Worm (Caenorhabditis elegans): ENCODE measurements around the gene C14A6.8.

Gene C14A6.8

DNA sequence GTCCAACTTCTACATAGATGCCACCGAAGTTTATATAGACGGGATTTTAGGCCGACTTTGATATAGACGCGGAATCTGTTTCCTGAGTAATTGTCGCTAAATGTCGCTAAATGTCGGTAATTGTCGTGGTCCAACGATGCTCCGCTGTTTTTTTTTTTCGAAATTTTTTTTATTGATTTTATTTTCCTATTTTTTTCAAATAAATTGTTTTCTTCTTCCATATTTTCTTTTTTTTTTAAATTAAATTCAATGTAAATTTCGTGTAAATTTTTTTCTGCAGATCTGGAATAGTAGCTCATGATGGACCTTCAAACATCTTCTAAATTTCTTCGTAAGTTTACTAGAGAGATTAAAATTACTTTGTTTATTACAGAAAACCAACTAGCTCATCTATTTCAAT lies 13.4 kb upstream of the C14A6.8 start, which contains the start of gene C31G12.3:
TSS of gene C31G12.3 (plus strand) at position 301 of the 400 bp plus-strand sequence.
- TF ChIP-seq hnd-1 (tag; optimal IDR thresholded peaks at IDR 0.05) (no peak), scrt-1 (GFP tag; IDR thresholded peaks at IDR 0.05) (no peak), ama-1 (optimal IDR thresholded peaks at IDR 0.05) (no peak), tra-4 (tag; optimal IDR thresholded peaks at IDR 0.05) (no peak), hmg-4 (GFP tag; optimal IDR thresholded peaks at IDR 0.05) (no peak), ceh-13 (GFP tag; optimal IDR thresholded peaks at IDR 0.05) (no peak)

DNA sequence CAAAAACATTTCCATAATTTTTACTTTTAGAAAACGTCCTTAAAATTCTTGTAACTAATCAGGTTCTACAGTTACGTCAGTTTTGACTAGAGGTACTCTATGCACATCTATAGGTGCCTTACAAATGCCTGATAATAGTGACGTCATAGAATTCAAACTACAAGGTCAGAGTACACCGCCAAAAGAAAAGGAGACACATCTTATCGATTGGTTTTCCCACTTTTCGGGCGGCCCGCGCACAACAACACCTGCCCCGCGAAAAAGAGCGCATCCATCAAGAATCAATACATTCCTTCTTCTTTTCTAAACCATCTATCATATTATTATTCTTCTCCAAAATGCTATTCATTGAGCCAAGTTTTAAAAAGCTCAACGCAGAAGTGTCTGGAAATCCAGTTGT lies 8.2 kb upstream of the C14A6.8 start, which contains the start of gene C31G12.1:
TSS of gene C31G12.1 (plus strand) at position 301 of the 400 bp plus-strand sequence.
- TF ChIP-seq ceh-36 (tag; optimal IDR thresholded peaks at IDR 0.05): no peak
- TF ChIP-seq tra-4 (tag; optimal IDR thresholded peaks at IDR 0.05): no peak
- no peak for TF ChIP-seq pes-1 (GFP tag; IDR thresholded peaks at IDR 0.05)
- TF ChIP-seq tbx-37 (GFP tag; conservative IDR thresholded peaks at IDR 0.05): no peak
- TF ChIP-seq ama-1 (optimal IDR thresholded peaks at IDR 0.05): no peak
- no peak for TF ChIP-seq scrt-1 (GFP tag; IDR thresholded peaks at IDR 0.05)
- TF ChIP-seq hmbx-1 (tag; optimal IDR thresholded peaks at IDR 0.05): no peak
- no peak for TF ChIP-seq ceh-13 (GFP tag; optimal IDR thresholded peaks at IDR 0.05)
- no peak for TF ChIP-seq ets-7 (tag; optimal IDR thresholded peaks at IDR 0.05)
- TF ChIP-seq hmg-4 (GFP tag; optimal IDR thresholded peaks at IDR 0.05): no peak
- TF ChIP-seq F13C5.2 (tag; optimal IDR thresholded peaks at IDR 0.05): no peak
- TF ChIP-seq sea-1 (GFP tag; conservative IDR thresholded peaks at IDR 0.05): no peak
- TF ChIP-seq tbx-11 (GFP tag; IDR thresholded peaks at IDR 0.05): no peak
- no peak for TF ChIP-seq B0310.2 (tag; optimal IDR thresholded peaks at IDR 0.05)
- TF ChIP-seq flt-1 (GFP tag; IDR thresholded peaks at IDR 0.05): no peak
- TF ChIP-seq hnd-1 (tag; optimal IDR thresholded peaks at IDR 0.05): no peak
- no peak for TF ChIP-seq aly-1 (tag; optimal IDR thresholded peaks at IDR 0.05)

DNA sequence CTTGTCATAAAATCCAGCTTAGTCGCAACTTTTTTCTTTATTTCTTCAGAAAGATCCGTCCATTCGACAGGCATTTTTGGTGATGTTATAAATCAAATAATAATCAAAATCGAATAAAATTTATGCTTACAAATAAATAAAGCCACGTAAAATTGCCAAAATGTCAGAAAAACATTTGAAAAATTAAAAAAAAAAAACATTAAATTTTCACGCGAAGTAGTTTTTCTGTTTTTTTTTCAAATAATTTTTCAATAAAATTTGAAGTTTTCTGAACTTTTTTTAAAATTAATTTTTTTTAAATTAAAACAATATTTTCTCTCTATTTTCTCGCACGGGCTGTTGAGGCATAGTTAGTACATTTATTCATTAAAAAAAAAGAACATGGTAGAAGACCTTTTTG lies 7.2 kb upstream of the C14A6.8 start, which contains the start of gene C31G12.4:
TSS of gene C31G12.4 (minus strand) at position 101 of the 400 bp plus-strand sequence.
- TF ChIP-seq hmbx-1 (tag; optimal IDR thresholded peaks at IDR 0.05) (no peak), pes-1 (GFP tag; IDR thresholded peaks at IDR 0.05) (no peak), ets-7 (tag; optimal IDR thresholded peaks at IDR 0.05) (no peak), scrt-1 (GFP tag; IDR thresholded peaks at IDR 0.05) (no peak), ceh-13 (GFP tag; optimal IDR thresholded peaks at IDR 0.05) (no peak), aly-1 (tag; optimal IDR thresholded peaks at IDR 0.05) (no peak), hmg-4 (GFP tag; optimal IDR thresholded peaks at IDR 0.05) (no peak), B0310.2 (tag; optimal IDR thresholded peaks at IDR 0.05) (no peak), flt-1 (GFP tag; IDR thresholded peaks at IDR 0.05) (no peak), F13C5.2 (tag; optimal IDR thresholded peaks at IDR 0.05) (no peak), tbx-37 (GFP tag; conservative IDR thresholded peaks at IDR 0.05) (no peak), ceh-36 (tag; optimal IDR thresholded peaks at IDR 0.05) (no peak), hnd-1 (tag; optimal IDR thresholded peaks at IDR 0.05) (no peak)

DNA sequence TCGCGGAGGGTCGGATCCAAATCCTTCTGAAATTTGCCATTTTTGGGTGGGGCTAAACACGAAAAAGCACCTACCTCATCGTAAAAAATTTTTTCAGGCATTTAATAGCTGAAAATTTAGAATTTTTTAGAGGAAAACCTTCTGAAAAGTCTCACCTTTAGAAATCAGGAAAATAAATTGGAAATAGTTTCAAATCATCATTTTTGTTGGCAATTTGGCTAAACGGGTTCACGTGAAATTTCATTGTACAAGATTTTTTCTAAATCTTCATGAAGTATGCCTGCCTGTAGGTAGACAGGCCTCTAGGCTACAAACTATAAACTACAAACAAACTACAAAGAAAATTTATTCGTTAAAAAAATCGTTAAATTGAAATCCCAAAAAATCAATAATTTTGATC lies 3.2 kb downstream of the C14A6.8 start, which contains the start of gene C14A6.7:
TSS of gene C14A6.7 (minus strand) at position 101 of the 400 bp plus-strand sequence.
- TF ChIP-seq aly-1 (tag; optimal IDR thresholded peaks at IDR 0.05) (no peak), pes-1 (GFP tag; IDR thresholded peaks at IDR 0.05) (no peak), flt-1 (GFP tag; IDR thresholded peaks at IDR 0.05) (no peak), ceh-36 (tag; optimal IDR thresholded peaks at IDR 0.05) (no peak), B0310.2 (tag; optimal IDR thresholded peaks at IDR 0.05) (no peak), tbx-11 (GFP tag; IDR thresholded peaks at IDR 0.05) (no peak), tbx-37 (GFP tag; conservative IDR thresholded peaks at IDR 0.05) (no peak), hmbx-1 (tag; optimal IDR thresholded peaks at IDR 0.05) (no peak), scrt-1 (GFP tag; IDR thresholded peaks at IDR 0.05) (no peak), tra-4 (tag; optimal IDR thresholded peaks at IDR 0.05) (no peak), hmg-4 (GFP tag; optimal IDR thresholded peaks at IDR 0.05) (no peak), ama-1 (optimal IDR thresholded peaks at IDR 0.05) (no peak)

DNA sequence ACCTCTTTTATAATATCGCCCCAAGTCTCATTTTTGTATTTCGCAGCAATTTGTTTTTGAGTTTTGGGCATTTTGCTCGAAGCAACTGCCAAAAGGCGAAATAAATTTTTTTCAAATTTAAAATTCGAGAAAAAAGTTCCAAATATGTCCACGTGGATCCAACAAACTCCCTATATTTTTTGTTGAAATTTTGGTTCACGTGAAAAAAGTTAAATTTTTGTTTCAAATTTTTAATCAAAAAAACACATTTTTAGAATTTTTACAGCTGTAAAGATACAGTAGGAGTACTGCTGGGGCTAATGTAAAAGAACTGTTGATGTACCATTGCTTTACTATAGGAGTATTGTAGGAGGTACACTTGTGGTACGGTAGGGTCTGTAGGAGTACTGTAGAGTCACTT lies 4.3 kb downstream of the C14A6.8 start, which contains the start of gene C14A6.6:
TSS of gene C14A6.6 (minus strand) at position 101 of the 400 bp plus-strand sequence.
- TF ChIP-seq tbx-37 (GFP tag; conservative IDR thresholded peaks at IDR 0.05) (no peak), pes-1 (GFP tag; IDR thresholded peaks at IDR 0.05) (no peak), aly-1 (tag; optimal IDR thresholded peaks at IDR 0.05) (no peak), B0310.2 (tag; optimal IDR thresholded peaks at IDR 0.05) (no peak), ama-1 (optimal IDR thresholded peaks at IDR 0.05) (no peak), scrt-1 (GFP tag; IDR thresholded peaks at IDR 0.05) (no peak), sea-1 (GFP tag; conservative IDR thresholded peaks at IDR 0.05) (no peak)

DNA sequence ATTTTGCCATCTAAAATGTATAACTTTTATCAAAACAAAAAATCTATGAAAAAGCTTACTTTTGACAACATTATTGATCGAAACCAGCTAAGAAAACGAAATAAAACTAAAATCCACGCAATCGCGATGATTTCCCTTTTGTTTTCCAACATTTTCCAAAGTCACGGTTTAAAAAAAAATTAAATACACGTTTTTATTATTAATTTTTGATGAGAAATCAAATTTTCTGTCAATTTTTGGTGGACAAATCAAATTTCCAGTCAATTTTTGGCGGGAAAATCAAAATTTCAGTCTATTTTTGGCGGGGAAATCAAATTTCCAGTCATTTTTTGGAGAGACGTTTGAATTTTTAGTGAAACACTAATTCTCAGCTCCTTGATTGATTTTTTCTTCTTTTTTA lies 6.7 kb downstream of the C14A6.8 start, which contains the start of gene C14A6.5:
TSS of gene C14A6.5 (minus strand) at position 101 of the 400 bp plus-strand sequence.
- TF ChIP-seq hmg-4 (GFP tag; optimal IDR thresholded peaks at IDR 0.05) (no peak), B0310.2 (tag; optimal IDR thresholded peaks at IDR 0.05) (no peak), hmbx-1 (tag; optimal IDR thresholded peaks at IDR 0.05) (no peak), ets-7 (tag; optimal IDR thresholded peaks at IDR 0.05) (no peak), pes-1 (GFP tag; IDR thresholded peaks at IDR 0.05) (no peak), aly-1 (tag; optimal IDR thresholded peaks at IDR 0.05) (no peak), scrt-1 (GFP tag; IDR thresholded peaks at IDR 0.05) (no peak), ceh-36 (tag; optimal IDR thresholded peaks at IDR 0.05) (no peak), hnd-1 (tag; optimal IDR thresholded peaks at IDR 0.05) (no peak), ceh-13 (GFP tag; optimal IDR thresholded peaks at IDR 0.05) (no peak), sea-1 (GFP tag; conservative IDR thresholded peaks at IDR 0.05) (no peak), tbx-37 (GFP tag; conservative IDR thresholded peaks at IDR 0.05) (no peak), F13C5.2 (tag; optimal IDR thresholded peaks at IDR 0.05) (no peak), flt-1 (GFP tag; IDR thresholded peaks at IDR 0.05) (no peak), tbx-11 (GFP tag; IDR thresholded peaks at IDR 0.05) (no peak), ama-1 (optimal IDR thresholded peaks at IDR 0.05) (no peak), tra-4 (tag; optimal IDR thresholded peaks at IDR 0.05) (no peak)

DNA sequence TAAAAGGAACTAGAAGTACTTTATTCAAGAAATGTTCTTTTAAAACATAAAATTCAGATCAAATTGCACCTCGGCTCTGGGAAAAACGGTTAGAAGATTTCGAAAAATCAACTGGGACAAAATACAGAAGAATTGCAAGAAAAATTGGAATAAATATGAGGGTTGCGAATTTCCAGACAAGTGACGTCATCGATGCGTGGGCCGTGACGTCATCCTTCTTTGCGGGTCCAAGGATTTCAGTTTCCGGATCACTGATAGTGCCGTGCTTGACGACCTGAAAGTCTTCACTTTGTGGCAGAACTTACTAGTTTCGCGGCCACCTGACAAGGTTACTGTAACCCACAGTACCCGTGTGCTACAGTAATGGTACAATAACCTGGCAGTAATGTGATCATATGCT lies 8.0 kb downstream of the C14A6.8 start:
- TF ChIP-seq hmbx-1 (tag; optimal IDR thresholded peaks at IDR 0.05) (no peak), ets-7 (tag; optimal IDR thresholded peaks at IDR 0.05) (no peak), scrt-1 (GFP tag; IDR thresholded peaks at IDR 0.05) (no peak), pes-1 (GFP tag; IDR thresholded peaks at IDR 0.05) (no peak), ceh-36 (tag; optimal IDR thresholded peaks at IDR 0.05) (no peak), tbx-11 (GFP tag; IDR thresholded peaks at IDR 0.05) (no peak), aly-1 (tag; optimal IDR thresholded peaks at IDR 0.05) (no peak), tbx-37 (GFP tag; conservative IDR thresholded peaks at IDR 0.05) (no peak), hnd-1 (tag; optimal IDR thresholded peaks at IDR 0.05) (no peak), hmg-4 (GFP tag; optimal IDR thresholded peaks at IDR 0.05) (no peak), flt-1 (GFP tag; IDR thresholded peaks at IDR 0.05) (no peak), tra-4 (tag; optimal IDR thresholded peaks at IDR 0.05) (no peak), ama-1 (optimal IDR thresholded peaks at IDR 0.05) (no peak), sea-1 (GFP tag; conservative IDR thresholded peaks at IDR 0.05) (no peak), ceh-13 (GFP tag; optimal IDR thresholded peaks at IDR 0.05) (no peak), F13C5.2 (tag; optimal IDR thresholded peaks at IDR 0.05) (no peak), B0310.2 (tag; optimal IDR thresholded peaks at IDR 0.05) (no peak)
